Fruit fly (Drosophila melanogaster) Kc167 (cell line): Measurements from ENCODE around the gene CG42834.

Experiments
- Myc ChIP-seq: fragments of >200 bp; optimal IDR thresholded peaks from 2 replicates; lab custom pipeline; 2017; ENCODE audit warnings: missing external identifiers
- Sin3A ChIP-seq: fragments of >200 bp; optimal IDR thresholded peaks from 2 replicates; lab custom pipeline; 2018; ENCODE audit warnings: missing external identifiers
- h ChIP-seq: fragments of >200 bp; optimal IDR thresholded peaks from 3 replicates; lab custom pipeline; 2018; ENCODE audit warnings: missing external identifiers
- insv ChIP-seq: fragments of >200 bp; optimal IDR thresholded peaks from 3 replicates; lab custom pipeline; 2018; ENCODE audit warnings: missing external identifiers
- psq ChIP-seq: fragments of >200 bp; optimal IDR thresholded peaks from 2 replicates; lab custom pipeline; 2017; ENCODE audit warnings: missing external identifiers
- ttk ChIP-seq: sonication (Bioruptor generic); optimal IDR thresholded peaks from 2 replicates; lab custom pipeline; 2017; ENCODE audit warnings: missing external identifiers

Gene CG42834

dm6 chr3R:17412458-17413127 lies 6.0 kb upstream of the CG42834 start, which contains the start of gene CG42821:
Gene CG42821, plus strand, starts transcription at chr3R:17413077.
- no peak for TF ChIP-seq Sin3A (lab: Kevin White, UChicago)

- TF ChIP-seq Sin3A (lab: Kevin White, UChicago) (no peak), Myc (lab: Kevin White, UChicago) (no peak), ttk (lab: Kevin White, UChicago) (no peak), psq (lab: Kevin White, UChicago) (no peak), h (no peak), insv (no peak)
Measured at dm6 chr3R:17413601-17414000, 5.0 kb upstream of the CG42834 start, which contains the start of gene CG42822. Gene CG42822, plus strand, starts transcription at chr3R:17413901.

dm6 chr3R:17415439-17415838 lies 3.1 kb upstream of the CG42834 start, which contains the start of gene CG5866:
Gene CG5866, plus strand, starts transcription at chr3R:17415739.
- no peak for TF ChIP-seq insv
- TF ChIP-seq ttk (lab: Kevin White, UChicago): no peak
- no peak for TF ChIP-seq Sin3A (lab: Kevin White, UChicago)
- no peak for TF ChIP-seq Myc (lab: Kevin White, UChicago)
- TF ChIP-seq psq (lab: Kevin White, UChicago): no peak
- no peak for TF ChIP-seq h

dm6 chr3R:17417167-17417566 lies 1.4 kb upstream of the CG42834 start, which contains the start of gene CG33333:
Gene CG33333, plus strand, starts transcription at chr3R:17417467.
- TF ChIP-seq psq (lab: Kevin White, UChicago): no peak
- no peak for TF ChIP-seq ttk (lab: Kevin White, UChicago)
- TF ChIP-seq Myc (lab: Kevin White, UChicago): no peak
- no peak for TF ChIP-seq insv

- TF ChIP-seq insv (no peak), ttk (lab: Kevin White, UChicago) (no peak), Sin3A (lab: Kevin White, UChicago) (no peak), psq (lab: Kevin White, UChicago) (no peak), h (no peak)
Measured at dm6 chr3R:17420338-17420737, 1.8 kb downstream of the CG42834 start, which contains the start of gene CG42835. Gene CG42835, plus strand, starts transcription at chr3R:17420638.

dm6 chr3R:17422102-17422501 lies 3.5 kb downstream of the CG42834 start, which contains the start of gene CG14332:
Gene CG14332, minus strand, starts transcription at chr3R:17422202.
- TF ChIP-seq psq (lab: Kevin White, UChicago) (no peak), Myc (lab: Kevin White, UChicago) (no peak), h (no peak), insv (no peak), ttk (lab: Kevin White, UChicago) (no peak), Sin3A (lab: Kevin White, UChicago) (no peak)

- TF ChIP-seq psq (lab: Kevin White, UChicago) (no peak), insv (no peak), Myc (lab: Kevin White, UChicago) (no peak), Sin3A (lab: Kevin White, UChicago) (no peak), ttk (lab: Kevin White, UChicago) (no peak), h (no peak)
Measured at dm6 chr3R:17425417-17425915, 6.9 kb downstream of the CG42834 start, which contains the start of gene cysu. Gene cysu, plus strand, starts transcription at chr3R:17425768.

- TF ChIP-seq Myc (lab: Kevin White, UChicago) (no peak), ttk (lab: Kevin White, UChicago) (no peak), insv (no peak), Sin3A (lab: Kevin White, UChicago) (no peak), h (no peak), psq (lab: Kevin White, UChicago) (no peak)
Measured at dm6 chr3R:17426265-17426664, 7.7 kb downstream of the CG42834 start.

- TF ChIP-seq psq (lab: Kevin White, UChicago): no peak
Measured at dm6 chr3R:17430481-17430880, 11.9 kb downstream of the CG42834 start.

dm6 chr3R:17433117-17433516 lies 14.6 kb downstream of the CG42834 start:
- TF ChIP-seq Sin3A (lab: Kevin White, UChicago): no peak
- no peak for TF ChIP-seq ttk (lab: Kevin White, UChicago)
- no peak for TF ChIP-seq Myc (lab: Kevin White, UChicago)
- TF ChIP-seq psq (lab: Kevin White, UChicago): no peak
- no peak for TF ChIP-seq h
- TF ChIP-seq insv: no peak

dm6 chr3R:17434330-17434729 lies 15.8 kb downstream of the CG42834 start, which contains the start of gene CG44090:
Gene CG44090, minus strand, starts transcription at chr3R:17434430.
- TF ChIP-seq ttk (lab: Kevin White, UChicago): no peak
- no peak for TF ChIP-seq Sin3A (lab: Kevin White, UChicago)
- no peak for TF ChIP-seq psq (lab: Kevin White, UChicago)
- TF ChIP-seq Myc (lab: Kevin White, UChicago): no peak
- no peak for TF ChIP-seq insv
- no peak for TF ChIP-seq h

dm6 chr3R:17440628-17441027 lies 22.1 kb downstream of the CG42834 start, which contains the start of gene CG14331:
Gene CG14331, minus strand, starts transcription at chr3R:17440728.
- TF ChIP-seq Sin3A (lab: Kevin White, UChicago): no peak
- TF ChIP-seq psq (lab: Kevin White, UChicago): no peak
- TF ChIP-seq Myc (lab: Kevin White, UChicago): no peak
- no peak for TF ChIP-seq ttk (lab: Kevin White, UChicago)
- no peak for TF ChIP-seq insv
- no peak for TF ChIP-seq h
